Fruit fly (Drosophila melanogaster) whole organism, wandering third instar larva: Measurements from ENCODE around the gene CG44001.

ENCODE experiments used
- CG32264 ChIP-seq: fragments of 200-800 bp; sonication (Bioruptor generic); optimal IDR thresholded peaks from 2 replicates; lab custom pipeline; 2016; ENCODE audit warnings: missing biosample characterization, missing genetic modification characterization
- CG9705 ChIP-seq: fragments of 200-800 bp; sonication (Bioruptor generic); optimal IDR thresholded peaks from 2 replicates; lab custom pipeline; 2018; ENCODE audit warnings: missing biosample characterization, mild to moderate bottlenecking, missing genetic modification characterization
- CrebA ChIP-seq: fragments of 200-800 bp; sonication (Bioruptor generic); optimal IDR thresholded peaks from 2 replicates; lab custom pipeline; 2016; ENCODE audit warnings: missing biosample characterization, mild to moderate bottlenecking, missing genetic modification characterization, borderline replicate concordance
- Dif ChIP-seq: fragments of 200-275, 200-300 bp; sonication (Bioruptor generic); optimal IDR thresholded peaks from 2 replicates; lab custom pipeline; 2018; ENCODE audit warnings: missing biosample characterization, missing genetic modification characterization; ENCODE audit not compliant: partially characterized antibody
- GATAd ChIP-seq: sonication (Bioruptor generic); optimal IDR thresholded peaks from 2 replicates; lab custom pipeline; 2016; ENCODE audit warnings: missing biosample characterization, missing genetic modification characterization
- HLH106 ChIP-seq: fragments of 200-800 bp; optimal IDR thresholded peaks from 3 replicates; lab custom pipeline; 2019; ENCODE audit warnings: missing biosample characterization, mild to moderate bottlenecking, missing genetic modification characterization, moderate library complexity
- Hnf4 ChIP-seq: fragments of 200-800 bp; sonication (Bioruptor generic); optimal IDR thresholded peaks from 2 replicates; lab custom pipeline; 2016; ENCODE audit warnings: missing biosample characterization, mild to moderate bottlenecking, missing genetic modification characterization
- Hr78 ChIP-seq: fragments of >200 bp; optimal IDR thresholded peaks from 2 replicates; lab custom pipeline; 2017; ENCODE audit warnings: missing biosample characterization, missing genetic modification characterization
- Hr83 ChIP-seq: fragments of 200-300 bp; sonication (Bioruptor generic); optimal IDR thresholded peaks from 2 replicates; lab custom pipeline; 2016; ENCODE audit warnings: missing biosample characterization, mild to moderate bottlenecking, missing genetic modification characterization, moderate library complexity; ENCODE audit not compliant: poor library complexity, severe bottlenecking
- Jra ChIP-seq: sonication (Bioruptor generic); optimal IDR thresholded peaks from 2 replicates; lab custom pipeline; 2016; ENCODE audit warnings: missing biosample characterization, missing genetic modification characterization
- Mio ChIP-seq: sonication (Bioruptor generic); optimal IDR thresholded peaks from 2 replicates; lab custom pipeline; 2016; ENCODE audit warnings: missing biosample characterization, missing genetic modification characterization
- Myc ChIP-seq: fragments of >200 bp; optimal IDR thresholded peaks from 2 replicates; lab custom pipeline; 2017
- N ChIP-seq: fragments of >200 bp; optimal IDR thresholded peaks from 2 replicates; lab custom pipeline; 2018; ENCODE audit warnings: missing biosample characterization, missing external identifiers, missing genetic modification characterization
- OdsH ChIP-seq: fragments of 200-800 bp; sonication (Bioruptor generic); optimal IDR thresholded peaks from 2 replicates; lab custom pipeline; 2016; ENCODE audit warnings: missing biosample characterization, mild to moderate bottlenecking, missing genetic modification characterization
- Rel ChIP-seq, 2 experiments: fragments of 200-800 bp; sonication (Bioruptor generic) in 1 of 2; optimal IDR thresholded peaks; 2 replicates in 1 of 2; 3 replicates in 1 of 2; lab custom pipeline; 2016 to 2019; ENCODE audit warnings: mild to moderate bottlenecking in 2 of 2, missing biosample characterization in 2 of 2, missing genetic modification characterization in 2 of 2, moderate library complexity in 1 of 2
- Sp1 ChIP-seq: fragments of 200-800 bp; sonication (Bioruptor generic); optimal IDR thresholded peaks from 3 replicates; lab custom pipeline; 2019; ENCODE audit warnings: missing biosample characterization, mild to moderate bottlenecking, missing genetic modification characterization, moderate library complexity
- Vsx2 ChIP-seq: fragments of 200-300, 225-300 bp; sonication (Bioruptor generic); optimal IDR thresholded peaks from 2 replicates; lab custom pipeline; 2018; ENCODE audit warnings: missing biosample characterization, missing genetic modification characterization; ENCODE audit not compliant: partially characterized antibody
- br ChIP-seq: fragments of 200-800 bp; sonication (Bioruptor generic); optimal IDR thresholded peaks from 2 replicates; lab custom pipeline; 2016; ENCODE audit warnings: missing biosample characterization, missing genetic modification characterization
- brk ChIP-seq: fragments of 200-800 bp; sonication (Bioruptor generic); optimal IDR thresholded peaks from 2 replicates; lab custom pipeline; 2016; ENCODE audit warnings: missing biosample characterization, mild to moderate bottlenecking, missing genetic modification characterization
- dl ChIP-seq, 2 experiments: fragments of 175-275, 200-275 bp in 1 of 2; fragments of 200-275 bp in 1 of 2; sonication (Bioruptor generic); optimal IDR thresholded peaks; lab custom pipeline; 2018; ENCODE audit warnings: mild to moderate bottlenecking in 2 of 2, missing biosample characterization in 2 of 2, missing genetic modification characterization in 2 of 2, moderate library complexity in 2 of 2; ENCODE audit not compliant: partially characterized antibody in 2 of 2, insufficient read depth in 1 of 2
- dsf ChIP-seq: sonication (Bioruptor generic); optimal IDR thresholded peaks from 2 replicates; lab custom pipeline; 2016; ENCODE audit warnings: missing biosample characterization, missing genetic modification characterization, borderline replicate concordance
- ey ChIP-seq: fragments of 200-800 bp; sonication (Bioruptor generic); optimal IDR thresholded peaks from 2 replicates; lab custom pipeline; 2016; ENCODE audit warnings: missing biosample characterization, missing genetic modification characterization
- foxo ChIP-seq, 2 experiments: fragments of 200-800 bp; sonication (Bioruptor generic); optimal IDR thresholded peaks; 2 replicates in 1 of 2; 3 replicates in 1 of 2; lab custom pipeline; 2016 to 2017; ENCODE audit warnings: missing biosample characterization in 2 of 2, missing genetic modification characterization in 2 of 2
- fru ChIP-seq: fragments of 200-800 bp; sonication (Bioruptor generic); optimal IDR thresholded peaks from 3 replicates; lab custom pipeline; 2016; ENCODE audit warnings: missing biosample characterization, mild to moderate bottlenecking, missing genetic modification characterization
- h ChIP-seq: fragments of 200-800 bp; sonication (Bioruptor generic); optimal IDR thresholded peaks from 3 replicates; lab custom pipeline; 2016; ENCODE audit warnings: missing biosample characterization, mild to moderate bottlenecking, missing genetic modification characterization
- jim ChIP-seq: fragments of 175-275, 200-325 bp; sonication (Bioruptor generic); optimal IDR thresholded peaks from 2 replicates; lab custom pipeline; 2016; ENCODE audit warnings: missing biosample characterization, mild to moderate bottlenecking, missing genetic modification characterization
- lola ChIP-seq: fragments of >200 bp; optimal IDR thresholded peaks from 2 replicates; lab custom pipeline; 2017; ENCODE audit warnings: missing biosample characterization, missing genetic modification characterization
- psq ChIP-seq: fragments of 200-800 bp; sonication (Bioruptor generic); optimal IDR thresholded peaks from 3 replicates; lab custom pipeline; 2017; ENCODE audit warnings: missing biosample characterization, mild to moderate bottlenecking, missing genetic modification characterization, moderate library complexity
- rgr ChIP-seq: fragments of 200-800 bp; sonication (Bioruptor generic); optimal IDR thresholded peaks from 3 replicates; lab custom pipeline; 2016; ENCODE audit warnings: missing biosample characterization, mild to moderate bottlenecking, missing genetic modification characterization
- sage ChIP-seq: fragments of 200-800 bp; sonication (Bioruptor generic); optimal IDR thresholded peaks from 2 replicates; lab custom pipeline; 2016; ENCODE audit warnings: missing biosample characterization, mild to moderate bottlenecking, missing genetic modification characterization
- tai ChIP-seq: sonication (Bioruptor generic); optimal IDR thresholded peaks from 2 replicates; lab custom pipeline; 2016; ENCODE audit warnings: missing biosample characterization, missing genetic modification characterization
- usp ChIP-seq: fragments of >200 bp; optimal IDR thresholded peaks from 2 replicates; lab custom pipeline; 2017; ENCODE audit warnings: missing biosample characterization, missing genetic modification characterization
- woc ChIP-seq: sonication (Bioruptor generic); optimal IDR thresholded peaks from 2 replicates; lab custom pipeline; 2016; ENCODE audit warnings: missing biosample characterization, mild to moderate bottlenecking, missing genetic modification characterization

Gene CG44001

dm6 chr2L:5001582-5001929, 41.5 kb upstream of the CG44001 start:
- TF ChIP-seq dl (GFP tag; optimal IDR thresholded peaks at IDR 0.05; lab: Kevin White, UChicago; ENCODE audit: insufficient read depth in 1 of 2, partially characterized antibody in 2 of 2) (no peak), foxo (GFP tag; optimal IDR thresholded peaks at IDR 0.05; lab: Kevin White, UChicago) (peak in 1 of 2 experiments; percentile 34), sage (no peak), brk (peak; percentile 40)

DNA sequence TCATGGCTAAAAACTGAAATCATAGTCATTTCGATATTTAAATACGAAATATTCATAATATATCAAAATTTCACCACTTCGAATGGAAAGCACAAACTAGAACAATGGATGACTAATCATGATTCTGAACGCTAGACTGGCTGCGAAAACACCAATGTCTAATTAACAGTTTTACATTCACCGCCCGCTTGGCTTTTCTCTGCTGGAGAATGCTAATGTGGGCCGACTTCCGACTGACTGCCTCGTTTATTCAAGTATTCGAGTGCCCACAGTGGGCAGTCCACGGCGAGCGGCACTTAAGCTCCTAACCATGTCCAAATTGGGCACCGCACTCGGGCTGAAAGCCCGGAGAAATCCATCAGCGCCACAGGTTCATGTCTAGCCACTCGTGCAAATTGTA, 41.0 kb upstream of the CG44001 start:
- TF ChIP-seq foxo (GFP tag; optimal IDR thresholded peaks at IDR 0.05; lab: Kevin White, UChicago): no peak
- no peak for TF ChIP-seq jim
- TF ChIP-seq h (GFP tag; lab: Kevin White, UChicago): no peak
- TF ChIP-seq CG9705: no peak
- TF ChIP-seq Hr78 (GFP tag; lab: Kevin White, UChicago): no peak
- no peak for TF ChIP-seq lola
- TF ChIP-seq CG32264 (GFP tag; lab: Kevin White, UChicago): no peak
- TF ChIP-seq dl (GFP tag; optimal IDR thresholded peaks at IDR 0.05; lab: Kevin White, UChicago; ENCODE audit: insufficient read depth in 1 of 2, partially characterized antibody in 2 of 2): no peak
- no peak for TF ChIP-seq CrebA (GFP tag; lab: Kevin White, UChicago)
- no peak for TF ChIP-seq Dif (GFP tag; lab: Kevin White, UChicago)
- no peak for TF ChIP-seq Mio (GFP tag; lab: Kevin White, UChicago)
- TF ChIP-seq ey (GFP tag; lab: Kevin White, UChicago): no peak
- no peak for TF ChIP-seq tai
- TF ChIP-seq, all 38 proteins: peak for 0

- TF ChIP-seq Myc (lab: Kevin White, UChicago) (no peak), Rel (GFP tag; optimal IDR thresholded peaks at IDR 0.05; lab: Kevin White, UChicago) (no peak), Rel (tag; optimal IDR thresholded peaks at IDR 0.05; lab: Kevin White, UChicago) (no peak), foxo (GFP tag; optimal IDR thresholded peaks at IDR 0.05; lab: Kevin White, UChicago) (peak in 1 of 2 experiments; percentile 75), dl (GFP tag; optimal IDR thresholded peaks at IDR 0.05; lab: Kevin White, UChicago; ENCODE audit: insufficient read depth in 1 of 2, partially characterized antibody in 2 of 2) (no peak), usp (no peak), CG32264 (GFP tag; lab: Kevin White, UChicago) (peak; percentile 14), Hr83 (GFP tag; lab: Kevin White, UChicago) (no peak), Jra (GFP tag; lab: Kevin White, UChicago) (peak; percentile 17), Hr78 (GFP tag; lab: Kevin White, UChicago) (no peak), CG9705 (no peak), Dif (GFP tag; lab: Kevin White, UChicago) (no peak), N (GFP tag; lab: Kevin White, UChicago) (no peak), h (GFP tag; lab: Kevin White, UChicago) (peak; percentile 78), Hnf4 (GFP tag; lab: Kevin White, UChicago) (peak; percentile 61), dsf (GFP tag; lab: Kevin White, UChicago) (no peak), lola (no peak), br (GFP tag; lab: Kevin White, UChicago) (peak; percentile 62), HLH106 (tag; lab: Kevin White, UChicago) (no peak), GATAd (GFP tag; lab: Kevin White, UChicago) (no peak), rgr (GFP tag; lab: Kevin White, UChicago) (peak; percentile 73), CrebA (GFP tag; lab: Kevin White, UChicago) (no peak), jim (no peak), Sp1 (peak; percentile 46), ey (GFP tag; lab: Kevin White, UChicago) (peak; percentile 78), Mio (GFP tag; lab: Kevin White, UChicago) (no peak), fru (GFP tag; lab: Kevin White, UChicago) (peak; percentile 72), Vsx2 (GFP tag; lab: Kevin White, UChicago) (no peak), tai (peak; percentile 13), woc (GFP tag; lab: Kevin White, UChicago) (peak; percentile 19), OdsH (GFP tag; lab: Kevin White, UChicago) (peak; percentile 81), psq (peak; percentile 39)
Measured at dm6 chr2L:5002711-5003402, 40.2 kb upstream of the CG44001 start.
